Worm (Caenorhabditis elegans): ENCODE results near the gene egl-23.

The egl-23 gene

DNA sequence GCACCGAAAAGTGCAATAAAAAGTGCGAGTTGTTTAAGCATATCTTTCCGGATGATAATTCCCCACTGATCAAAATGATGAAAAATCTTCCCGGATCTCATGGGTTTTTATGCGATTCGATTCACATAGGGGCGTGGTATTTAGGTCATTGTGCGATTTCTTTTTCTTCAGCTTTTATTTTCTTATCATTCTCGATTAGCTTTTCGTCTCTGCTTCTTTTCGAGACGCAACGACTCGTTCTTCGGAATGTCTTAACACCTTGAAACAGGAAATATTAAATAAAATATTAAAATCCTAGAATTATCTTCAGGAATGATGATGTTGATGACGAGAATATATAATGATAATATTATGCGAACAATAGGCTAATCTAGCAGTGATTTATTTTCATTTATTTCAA is 54.8 kb downstream of the egl-23 start, which contains the start of gene Y37A1B.7:
Y37A1B.7 (minus strand) TSS at position 101 of the 400 bp plus-strand sequence.
- TF ChIP-seq zip-8 (tag; optimal IDR thresholded peaks at IDR 0.05) (no peak), lin-13 (tag; optimal IDR thresholded peaks at IDR 0.05) (no peak), unc-120 (tag; optimal IDR thresholded peaks at IDR 0.05; ENCODE audit: poor library complexity, severe bottlenecking) (no peak), ceh-83 (GFP tag; optimal IDR thresholded peaks at IDR 0.05) (no peak), unc-39 (tag; optimal IDR thresholded peaks at IDR 0.05) (no peak), nhr-12 (tag; optimal IDR thresholded peaks at IDR 0.05) (no peak), cnd-1 (tag; optimal IDR thresholded peaks at IDR 0.05) (no peak), snpc-4 (tag; optimal IDR thresholded peaks at IDR 0.05) (no peak), drap-1 (GFP tag; optimal IDR thresholded peaks at IDR 0.05) (no peak), elt-3 (tag; optimal IDR thresholded peaks at IDR 0.05) (no peak), lin-32 (GFP tag; optimal IDR thresholded peaks at IDR 0.05) (no peak), pha-4 (tag; optimal IDR thresholded peaks at IDR 0.05) (no peak), tbx-8 (GFP tag; optimal IDR thresholded peaks at IDR 0.05) (no peak), ceh-39 (tag; optimal IDR thresholded peaks at IDR 0.05) (no peak), mep-1 (tag; optimal IDR thresholded peaks at IDR 0.05) (no peak), nhr-2 (tag; optimal IDR thresholded peaks at IDR 0.05) (no peak)

DNA sequence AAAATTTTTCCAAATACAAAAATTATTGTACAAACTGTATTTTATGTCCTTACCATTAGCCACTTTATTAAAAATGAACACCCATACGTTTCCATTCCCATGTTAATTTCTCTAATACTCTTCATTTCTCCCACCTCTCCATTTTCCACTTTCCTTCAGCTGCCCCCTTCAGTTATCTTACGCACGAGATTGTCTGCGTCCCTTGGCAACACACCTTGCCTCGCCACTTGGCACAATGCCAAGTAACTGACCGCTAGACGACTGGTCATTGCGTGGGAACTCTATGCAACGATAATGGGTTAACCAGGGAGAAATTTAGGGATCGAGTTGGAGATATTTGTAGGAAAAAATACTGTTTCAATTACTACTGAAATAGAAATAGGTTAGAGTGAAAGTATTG is 57.9 kb downstream of the egl-23 start:
- TF ChIP-seq mep-1 (tag; optimal IDR thresholded peaks at IDR 0.05): no peak
- TF ChIP-seq ham-2 (GFP tag; optimal IDR thresholded peaks at IDR 0.05): peak; percentile 51
- no peak for TF ChIP-seq nhr-237 (tag; optimal IDR thresholded peaks at IDR 0.05)
- no peak for TF ChIP-seq unc-39 (tag; optimal IDR thresholded peaks at IDR 0.05)
- TF ChIP-seq lin-13 (tag; optimal IDR thresholded peaks at IDR 0.05): peak; percentile 7

DNA sequence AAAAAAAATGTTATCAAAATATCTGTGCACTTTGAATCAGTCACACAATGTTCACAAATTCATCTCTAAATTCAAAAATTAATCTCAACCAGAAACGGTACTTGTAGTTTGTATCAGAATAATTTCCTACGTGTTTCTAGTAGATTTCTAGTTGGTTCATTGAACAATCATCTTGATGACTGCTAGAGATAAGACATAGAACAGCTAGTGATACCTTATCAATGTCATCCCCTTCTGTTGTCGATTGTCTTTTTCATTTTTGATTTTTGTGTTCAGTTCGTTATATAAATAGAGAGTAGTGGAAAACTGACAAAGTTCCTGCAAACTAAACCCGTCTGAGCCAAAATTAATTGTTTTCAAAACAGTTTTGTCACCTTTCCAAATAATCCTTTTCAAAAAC is 61.6 kb downstream of the egl-23 start:
- TF ChIP-seq zip-8 (tag; optimal IDR thresholded peaks at IDR 0.05) (no peak), ham-2 (GFP tag; optimal IDR thresholded peaks at IDR 0.05) (no peak), lin-32 (GFP tag; optimal IDR thresholded peaks at IDR 0.05) (no peak), nhr-2 (tag; optimal IDR thresholded peaks at IDR 0.05) (no peak), ztf-11 (tag; optimal IDR thresholded peaks at IDR 0.05) (no peak), elt-3 (tag; optimal IDR thresholded peaks at IDR 0.05) (peak; percentile 31), tbx-8 (GFP tag; optimal IDR thresholded peaks at IDR 0.05) (no peak)

DNA sequence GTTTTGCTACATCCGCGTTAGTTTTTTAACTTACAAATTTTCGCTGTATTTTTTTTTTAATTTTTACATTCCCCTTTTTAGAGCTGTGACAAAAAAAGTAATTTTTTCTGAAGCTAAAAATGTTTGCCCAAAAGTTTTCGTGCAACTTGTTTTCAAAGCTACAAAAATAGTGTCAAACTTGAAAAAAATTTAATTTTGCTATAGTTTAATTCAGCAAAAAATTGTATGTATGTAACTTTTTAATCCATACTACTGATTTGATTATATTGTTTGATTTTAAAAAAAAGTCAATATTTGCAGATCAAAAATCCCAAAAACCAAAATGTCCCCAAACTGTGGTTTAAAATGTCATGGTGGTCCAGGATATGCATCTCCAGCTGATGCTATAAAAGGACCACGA is 62.0 kb downstream of the egl-23 start, which contains the start of gene semo-1:
semo-1 (plus strand) TSS at position 301 of the 400 bp plus-strand sequence.
- no peak for TF ChIP-seq pha-4 (tag; optimal IDR thresholded peaks at IDR 0.05)
- no peak for TF ChIP-seq snpc-4 (tag; optimal IDR thresholded peaks at IDR 0.05)
- TF ChIP-seq drap-1 (GFP tag; optimal IDR thresholded peaks at IDR 0.05): no peak
- TF ChIP-seq mab-5 (tag; optimal IDR thresholded peaks at IDR 0.05): no peak
- no peak for TF ChIP-seq sptf-1 (tag; optimal IDR thresholded peaks at IDR 0.05)
- no peak for TF ChIP-seq M03D4.4 (tag; optimal IDR thresholded peaks at IDR 0.05)
- no peak for TF ChIP-seq hlh-1 (tag; optimal IDR thresholded peaks at IDR 0.05)
- no peak for TF ChIP-seq tbx-8 (GFP tag; optimal IDR thresholded peaks at IDR 0.05)
- TF ChIP-seq elt-1 (tag; optimal IDR thresholded peaks at IDR 0.05; ENCODE audit: borderline replicate concordance, insufficient read depth): no peak
- TF ChIP-seq nhr-76 (tag; optimal IDR thresholded peaks at IDR 0.05): no peak

DNA sequence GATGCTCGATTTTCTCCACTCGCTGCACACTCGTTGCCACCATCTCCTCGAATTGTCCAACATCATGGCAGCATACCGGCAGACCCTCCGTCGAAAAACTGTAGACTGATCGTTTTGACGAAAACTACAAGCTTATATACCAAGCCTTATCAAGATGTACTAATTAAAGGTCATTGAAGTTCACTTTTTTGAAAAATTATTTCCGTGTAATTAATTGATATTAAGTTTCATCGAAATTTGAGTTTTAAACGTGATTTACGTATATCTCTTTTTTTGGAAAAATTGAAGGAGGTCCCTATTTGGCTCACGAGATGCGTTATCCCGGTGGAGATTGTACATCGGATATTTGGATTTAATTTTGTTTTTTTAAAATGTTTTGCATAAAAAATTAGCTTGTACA is 71.7 kb downstream of the egl-23 start, which contains the start of gene Y37A1B.4:
Y37A1B.4 (minus strand) TSS at position 101 of the 400 bp plus-strand sequence.
- TF ChIP-seq ces-1 (GFP tag; optimal IDR thresholded peaks at IDR 0.05) (no peak), nhr-2 (tag; optimal IDR thresholded peaks at IDR 0.05) (no peak), unc-39 (tag; optimal IDR thresholded peaks at IDR 0.05) (no peak), snpc-4 (tag; optimal IDR thresholded peaks at IDR 0.05) (no peak), ceh-43 (GFP tag; optimal IDR thresholded peaks at IDR 0.05) (no peak), drap-1 (GFP tag; optimal IDR thresholded peaks at IDR 0.05) (no peak), elt-1 (tag; optimal IDR thresholded peaks at IDR 0.05; ENCODE audit: borderline replicate concordance, insufficient read depth) (no peak), lsy-2 (tag; optimal IDR thresholded peaks at IDR 0.05) (no peak), ceh-83 (GFP tag; optimal IDR thresholded peaks at IDR 0.05) (no peak)

Measured in whole organism, mixed stage, embryonic.